Worm (Caenorhabditis elegans): Measurements from ENCODE around the gene npr-12.

ce11 chrIV:6941101-6941500, 3.7 kb upstream of the npr-12 start:
- TF ChIP-seq ztf-11 (tag; optimal IDR thresholded peaks at IDR 0.05): no peak
- TF ChIP-seq nhr-76 (tag; optimal IDR thresholded peaks at IDR 0.05): no peak

All from whole organism, mixed stage, embryonic.